Worm (Caenorhabditis elegans) whole organism, early embryonic: ENCODE data around the gene F36D3.1.

Experiments used
- ama-1 ChIP-seq: fragments of 150-350 bp; optimal IDR thresholded peaks from 2 replicates; lab custom pipeline; 2014
- ceh-13 ChIP-seq: fragments of 200-800 bp; sonication (Bioruptor generic); optimal IDR thresholded peaks from 2 replicates; lab custom pipeline; 2018; ENCODE audit warnings: mild to moderate bottlenecking, missing genetic modification characterization, missing compliant biosample characterization
- sea-1 ChIP-seq: fragments of 200-800 bp; sonication (Bioruptor generic); conservative IDR thresholded peaks from 2 replicates; pipeline ENCODE4 v1.3.6; 2022; ENCODE audit warnings: missing genetic modification characterization, missing compliant biosample characterization

ce11 chrV:16503164-16503563, 4.0 kb downstream of the F36D3.1 start, which contains the start of gene F36D3.14:
- TF ChIP-seq ama-1 (lab: Kevin White, UChicago) (no peak), ceh-13 (GFP tag; lab: Kevin White, UChicago) (no peak), sea-1 (GFP tag; lab: Robert Waterston, UW) (no peak)
